Worm (Caenorhabditis elegans) whole organism, L4 larva: ENCODE data around the gene ttr-47.

Experiments
- D1046.2 ChIP-seq: fragments of 200-800 bp; sonication (Bioruptor generic); IDR thresholded peaks from 2 replicates; pipeline ENCODE4 v1.3.6; 2022; ENCODE audit warnings: missing genetic modification characterization, missing compliant biosample characterization
- F10B5.3 ChIP-seq: sonication (generic microtip); optimal IDR thresholded peaks from 2 replicates; lab custom pipeline; 2016; ENCODE audit warnings: mild to moderate bottlenecking, missing genetic modification characterization, missing compliant biosample characterization
- F26F4.8 ChIP-seq: fragments of 200-800 bp; sonication (Bioruptor generic); conservative IDR thresholded peaks from 2 replicates; pipeline ENCODE4 v1.3.6; 2022; ENCODE audit warnings: missing genetic modification characterization, missing compliant biosample characterization
- R02D3.7 ChIP-seq: fragments of 150-350 bp; sonication (generic microtip); optimal IDR thresholded peaks from 3 replicates; lab custom pipeline; 2014; ENCODE audit warnings: missing biosample characterization, missing genetic modification characterization
- T20F7.1 ChIP-seq: fragments of 200-800 bp; sonication (Bioruptor generic); optimal IDR thresholded peaks from 2 replicates; lab custom pipeline; 2018; ENCODE audit warnings: mild to moderate bottlenecking, missing genetic modification characterization, missing compliant biosample characterization
- T26A8.4 ChIP-seq: fragments of 200-800 bp; sonication (Bioruptor generic); IDR thresholded peaks from 2 replicates; pipeline ENCODE4 v1.3.6; 2022; ENCODE audit warnings: missing genetic modification characterization, missing compliant biosample characterization
- Y5F2A.4 ChIP-seq: fragments of 200-800 bp; sonication (Bioruptor generic); optimal IDR thresholded peaks from 2 replicates; lab custom pipeline; 2018; ENCODE audit warnings: mild to moderate bottlenecking, missing genetic modification characterization, missing compliant biosample characterization
- ZK546.5 ChIP-seq, 2 experiments: sonication (generic microtip); optimal IDR thresholded peaks; 2 replicates each; lab custom pipeline; 2017; ENCODE audit warnings: missing biosample characterization in 2 of 2, missing genetic modification characterization in 2 of 2
- aha-1 ChIP-seq: fragments of 150-350 bp; peaks from one replicate; lab custom pipeline; 2014; ENCODE audit warnings: missing biosample characterization, missing genetic modification characterization
- aly-2 ChIP-seq: sonication (generic microtip); optimal IDR thresholded peaks from 2 replicates; lab custom pipeline; 2018; ENCODE audit warnings: missing biosample characterization, missing genetic modification characterization
- ceh-28 ChIP-seq: fragments of 150-350 bp; optimal IDR thresholded peaks from 2 replicates; lab custom pipeline; 2014; ENCODE audit warnings: missing biosample characterization, missing genetic modification reagents, missing genetic modification characterization
- cey-2 ChIP-seq: sonication (generic microtip); optimal IDR thresholded peaks from 3 replicates; lab custom pipeline; 2017; ENCODE audit warnings: missing genetic modification characterization, mild to moderate bottlenecking, missing compliant biosample characterization, antibody characterized with exemption, borderline replicate concordance; ENCODE audit not compliant: insufficient read depth
- ctbp-1 ChIP-seq: fragments of 200-800 bp; sonication (Bioruptor generic); IDR thresholded peaks from 2 replicates; pipeline ENCODE4 v1.3.6; 2022; ENCODE audit warnings: missing genetic modification reagents, missing genetic modification characterization, missing compliant biosample characterization
- daf-16 ChIP-seq, 3 experiments: sonication (generic microtip); optimal IDR thresholded peaks; 2 replicates each; lab custom pipeline; 2016 to 2017; ENCODE audit warnings: missing genetic modification characterization in 3 of 3, missing genetic modification reagents in 3 of 3, mild to moderate bottlenecking in 2 of 3, missing compliant biosample characterization in 2 of 3, missing biosample characterization in 1 of 3, moderate library complexity in 1 of 3
- daf-8 ChIP-seq: fragments of 200-800 bp; sonication (Bioruptor generic); IDR thresholded peaks from 2 replicates; pipeline ENCODE4 v1.3.6; 2022; ENCODE audit warnings: missing genetic modification characterization, missing compliant biosample characterization
- dmd-6 ChIP-seq: fragments of 200-800 bp; sonication (Bioruptor generic); IDR thresholded peaks from 2 replicates; pipeline ENCODE4 v1.3.6; 2022; ENCODE audit warnings: missing genetic modification reagents, missing genetic modification characterization, missing compliant biosample characterization
- dve-1 ChIP-seq: sonication (generic microtip); optimal IDR thresholded peaks from 2 replicates; lab custom pipeline; 2017; ENCODE audit warnings: antibody characterized with exemption, mild to moderate bottlenecking, missing genetic modification characterization, missing compliant biosample characterization; ENCODE audit not compliant: insufficient read depth
- fkh-10 ChIP-seq: fragments of 150-350 bp; optimal IDR thresholded peaks from 2 replicates; lab custom pipeline; 2014; ENCODE audit warnings: missing biosample characterization, missing genetic modification reagents, missing genetic modification characterization
- hif-1 ChIP-seq, 2 experiments: sonication (generic microtip); optimal IDR thresholded peaks; 2 replicates each; lab custom pipeline; 2016 to 2017; ENCODE audit warnings: missing compliant biosample characterization in 2 of 2, missing genetic modification characterization in 2 of 2, missing genetic modification reagents in 2 of 2, missing genotype in 2 of 2, mild to moderate bottlenecking in 1 of 2
- hlh-11 ChIP-seq: fragments of 200-800 bp; sonication (Bioruptor generic); optimal IDR thresholded peaks from 2 replicates; lab custom pipeline; 2018; ENCODE audit warnings: mild to moderate bottlenecking, missing genetic modification characterization, missing compliant biosample characterization
- hlh-30 ChIP-seq: sonication (generic microtip); optimal IDR thresholded peaks from 2 replicates; lab custom pipeline; 2017; ENCODE audit warnings: antibody characterized with exemption, mild to moderate bottlenecking, missing genetic modification characterization, missing compliant biosample characterization; ENCODE audit not compliant: insufficient read depth
- hmg-1.1 ChIP-seq: fragments of 200-800 bp; sonication (Bioruptor generic); IDR thresholded peaks from 2 replicates; pipeline ENCODE4 v1.3.6; 2022; ENCODE audit warnings: missing genetic modification reagents, missing genetic modification characterization, missing compliant biosample characterization
- lim-7 ChIP-seq: fragments of 200-800 bp; sonication (Bioruptor generic); IDR thresholded peaks from 2 replicates; pipeline ENCODE4 v1.3.6; 2022; ENCODE audit warnings: missing genetic modification characterization, missing compliant biosample characterization
- lin-1 ChIP-seq: fragments of 200-800 bp; sonication (Bioruptor generic); IDR thresholded peaks from 2 replicates; pipeline ENCODE4 v1.3.6; 2022; ENCODE audit warnings: missing genetic modification reagents, missing genetic modification characterization, missing compliant biosample characterization
- lin-13 ChIP-seq: fragments of 150-350 bp; optimal IDR thresholded peaks from 2 replicates; lab custom pipeline; 2014; ENCODE audit warnings: missing biosample characterization, missing genetic modification reagents, missing genetic modification characterization
- lin-15B ChIP-seq: fragments of 150-350 bp; sonication (generic microtip); optimal IDR thresholded peaks from 3 replicates; lab custom pipeline; 2014; ENCODE audit warnings: missing biosample characterization, missing genetic modification characterization
- lsy-2 ChIP-seq, 2 experiments: fragments of 150-350 bp in 1 of 2; sonication (generic microtip) in 1 of 2; optimal IDR thresholded peaks; 2 replicates each; lab custom pipeline; 2014 to 2017; ENCODE audit warnings: missing biosample characterization in 2 of 2, missing genetic modification characterization in 2 of 2
- mdl-1 ChIP-seq, 2 experiments: fragments of 150-350 bp in 1 of 2; sonication (generic microtip) in 1 of 2; optimal IDR thresholded peaks; 2 replicates each; lab custom pipeline; 2014 to 2017; ENCODE audit warnings: missing biosample characterization in 2 of 2, missing genetic modification characterization in 2 of 2
- mes-2 ChIP-seq: sonication (generic microtip); optimal IDR thresholded peaks from 2 replicates; lab custom pipeline; 2016; ENCODE audit warnings: missing genotype, mild to moderate bottlenecking, missing genetic modification characterization, missing compliant biosample characterization; ENCODE audit not compliant: poor library complexity, severe bottlenecking
- mxl-2 ChIP-seq: fragments of 200-800 bp; sonication (Bioruptor generic); conservative IDR thresholded peaks from 2 replicates; pipeline ENCODE4 v1.3.6; 2022; ENCODE audit warnings: missing genetic modification reagents, missing genetic modification characterization, missing compliant biosample characterization
- nhr-28 ChIP-seq: fragments of 150-350 bp; optimal IDR thresholded peaks from 2 replicates; lab custom pipeline; 2014; ENCODE audit warnings: missing biosample characterization, missing genetic modification characterization
- nhr-42 ChIP-seq: fragments of 200-800 bp; sonication (Bioruptor generic); IDR thresholded peaks from 2 replicates; pipeline ENCODE4 v1.3.6; 2022; ENCODE audit warnings: missing genetic modification characterization, missing compliant biosample characterization
- nhr-77 ChIP-seq: fragments of 150-350 bp; optimal IDR thresholded peaks from 2 replicates; lab custom pipeline; 2014; ENCODE audit warnings: missing biosample characterization, missing genetic modification characterization
- php-3 ChIP-seq: fragments of 200-800 bp; sonication (Bioruptor generic); IDR thresholded peaks from 2 replicates; pipeline ENCODE4 v1.3.6; 2022; ENCODE audit warnings: missing genetic modification reagents, missing genetic modification characterization, missing compliant biosample characterization
- pqm-1 ChIP-seq: sonication (generic microtip); optimal IDR thresholded peaks from 2 replicates; lab custom pipeline; 2017; ENCODE audit warnings: missing biosample characterization, missing genetic modification characterization
- rbr-2 ChIP-seq: sonication (generic microtip); optimal IDR thresholded peaks from 2 replicates; lab custom pipeline; 2016; ENCODE audit warnings: missing genotype, missing genetic modification characterization, missing compliant biosample characterization
- saeg-2 ChIP-seq: fragments of 200-800 bp; sonication (Bioruptor generic); IDR thresholded peaks from 2 replicates; pipeline ENCODE4 v1.3.6; 2022; ENCODE audit warnings: missing genetic modification reagents, missing genetic modification characterization, missing compliant biosample characterization
- spr-3 ChIP-seq: fragments of 200-800 bp; sonication (Bioruptor generic); optimal IDR thresholded peaks from 2 replicates; lab custom pipeline; 2018; ENCODE audit warnings: mild to moderate bottlenecking, missing genetic modification characterization, missing compliant biosample characterization
- tra-1 ChIP-seq: fragments of 200-800 bp; sonication (Bioruptor generic); IDR thresholded peaks from 2 replicates; pipeline ENCODE4 v1.3.6; 2022; ENCODE audit warnings: missing genetic modification reagents, missing genetic modification characterization, missing compliant biosample characterization
- unc-130 ChIP-seq: sonication (generic microtip); optimal IDR thresholded peaks from 2 replicates; lab custom pipeline; 2016; ENCODE audit warnings: missing genetic modification reagents, missing genetic modification characterization, missing compliant biosample characterization
- zag-1 ChIP-seq: fragments of 150-350 bp; optimal IDR thresholded peaks from 2 replicates; lab custom pipeline; 2014; ENCODE audit warnings: missing biosample characterization, missing genetic modification characterization
- zfp-3 ChIP-seq: fragments of 200-800 bp; sonication (Bioruptor generic); conservative IDR thresholded peaks from 2 replicates; pipeline ENCODE4 v1.3.6; 2022; ENCODE audit warnings: missing genetic modification reagents, missing genetic modification characterization, missing compliant biosample characterization
- ztf-7 ChIP-seq: fragments of 150-350 bp; optimal IDR thresholded peaks from 2 replicates; lab custom pipeline; 2014; ENCODE audit warnings: missing biosample characterization, missing genetic modification characterization

ttr-47 gene

ce11 chrV:8898756-8899155 is 24.1 kb upstream of the ttr-47 start, which contains the start of gene frpr-13:
frpr-13 (plus strand) TSS chrV:8899056.
- no peak for TF ChIP-seq pqm-1 (tag; lab: Kevin White, UChicago)
- TF ChIP-seq zfp-3: no peak
- TF ChIP-seq lsy-2 (tag; optimal IDR thresholded peaks at IDR 0.05; lab: Kevin White, UChicago): no peak

ce11 chrV:8902697-8903096 is 20.2 kb upstream of the ttr-47 start, which contains the start of gene frpr-12:
frpr-12 (plus strand) TSS chrV:8902997.
- TF ChIP-seq lin-15B (no peak), daf-8 (GFP tag; lab: Robert Waterston, UW) (no peak), unc-130 (GFP tag; lab: Kevin White, UChicago) (no peak), ztf-7 (tag; lab: Kevin White, UChicago) (no peak), ZK546.5 (tag; optimal IDR thresholded peaks at IDR 0.05; lab: Kevin White, UChicago) (no peak), ceh-28 (tag; lab: Kevin White, UChicago) (no peak), saeg-2 (GFP tag; lab: Robert Waterston, UW) (no peak), mdl-1 (tag; optimal IDR thresholded peaks at IDR 0.05; lab: Kevin White, UChicago) (no peak), mes-2 (tag; lab: Kevin White, UChicago) (no peak)
- TF ChIP-seq, all 104 proteins: peak for 0

- TF ChIP-seq F10B5.3: no peak
- TF ChIP-seq aha-1 (tag; lab: Kevin White, UChicago): peak; percentile 63
- TF ChIP-seq nhr-42: no peak
Observed at ce11 chrV:8903916-8904315, 19.0 kb upstream of the ttr-47 start.

DNA sequence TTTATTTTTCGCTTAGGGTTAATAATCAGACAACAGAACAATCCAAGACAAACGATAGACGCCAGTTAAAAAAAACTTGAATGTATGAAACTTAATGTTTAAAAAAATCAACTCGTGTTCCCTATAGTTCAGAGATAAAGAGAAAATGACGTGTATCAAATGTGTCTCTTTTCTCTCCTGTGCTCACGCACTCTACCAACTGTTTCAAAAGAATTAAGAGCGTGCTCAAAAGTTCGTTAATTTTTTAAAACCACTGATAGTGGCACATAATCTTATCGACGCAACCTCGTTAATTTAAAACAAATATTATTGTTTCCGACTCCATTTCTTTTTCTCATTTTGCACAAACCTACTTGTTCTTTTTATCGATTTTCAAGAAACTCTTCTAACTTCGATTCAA is 17.2 kb upstream of the ttr-47 start:
- TF ChIP-seq lin-1 (peak; percentile 67), T20F7.1 (GFP tag; lab: Kevin White, UChicago) (peak; percentile 22), ctbp-1 (GFP tag; lab: Robert Waterston, UW) (no peak), nhr-77 (tag; lab: Kevin White, UChicago) (peak; percentile 29), R02D3.7 (no peak), lin-15B (no peak), tra-1 (0 out of 2 replicates have a peak, but pooled peaks have one; percentile 35), hmg-1.1 (no peak), fkh-10 (GFP tag; lab: Kevin White, UChicago) (no peak), dmd-6 (GFP tag; lab: Robert Waterston, UW) (peak; percentile 82), daf-8 (GFP tag; lab: Robert Waterston, UW) (no peak), zag-1 (tag; lab: Kevin White, UChicago) (no peak), lim-7 (GFP tag; lab: Robert Waterston, UW) (no peak), T26A8.4 (no peak), mdl-1 (tag; optimal IDR thresholded peaks at IDR 0.05; lab: Kevin White, UChicago) (peak in 1 of 2 experiments; percentile 17), hif-1 (tag; optimal IDR thresholded peaks at IDR 0.05; lab: Kevin White, UChicago) (no peak), dve-1 (tag; lab: Kevin White, UChicago) (peak; percentile 86), F26F4.8 (GFP tag; lab: Robert Waterston, UW) (no peak), rbr-2 (no peak), daf-16 (GFP tag; optimal IDR thresholded peaks at IDR 0.05; lab: Kevin White, UChicago) (no peak), daf-16 (tag; optimal IDR thresholded peaks at IDR 0.05; lab: Kevin White, UChicago) (peak; percentile 79), php-3 (peak; percentile 88), Y5F2A.4 (GFP tag; lab: Kevin White, UChicago) (no peak), hlh-11 (tag; lab: Kevin White, UChicago) (peak; percentile 74), pqm-1 (tag; lab: Kevin White, UChicago) (peak; percentile 95), spr-3 (GFP tag; lab: Kevin White, UChicago) (no peak), hlh-30 (peak; percentile 49), D1046.2 (GFP tag; lab: Robert Waterston, UW) (no peak), lin-13 (GFP tag; lab: Kevin White, UChicago) (no peak), nhr-28 (tag; lab: Kevin White, UChicago) (peak; percentile 76), mxl-2 (GFP tag; lab: Robert Waterston, UW) (no peak), aha-1 (tag; lab: Kevin White, UChicago) (no peak), cey-2 (tag; lab: Kevin White, UChicago) (no peak), aly-2 (tag; lab: Kevin White, UChicago) (no peak), zfp-3 (no peak)
